Fruit fly (Drosophila melanogaster): Measurements from ENCODE around the gene Rim.

The Rim gene

DNA sequence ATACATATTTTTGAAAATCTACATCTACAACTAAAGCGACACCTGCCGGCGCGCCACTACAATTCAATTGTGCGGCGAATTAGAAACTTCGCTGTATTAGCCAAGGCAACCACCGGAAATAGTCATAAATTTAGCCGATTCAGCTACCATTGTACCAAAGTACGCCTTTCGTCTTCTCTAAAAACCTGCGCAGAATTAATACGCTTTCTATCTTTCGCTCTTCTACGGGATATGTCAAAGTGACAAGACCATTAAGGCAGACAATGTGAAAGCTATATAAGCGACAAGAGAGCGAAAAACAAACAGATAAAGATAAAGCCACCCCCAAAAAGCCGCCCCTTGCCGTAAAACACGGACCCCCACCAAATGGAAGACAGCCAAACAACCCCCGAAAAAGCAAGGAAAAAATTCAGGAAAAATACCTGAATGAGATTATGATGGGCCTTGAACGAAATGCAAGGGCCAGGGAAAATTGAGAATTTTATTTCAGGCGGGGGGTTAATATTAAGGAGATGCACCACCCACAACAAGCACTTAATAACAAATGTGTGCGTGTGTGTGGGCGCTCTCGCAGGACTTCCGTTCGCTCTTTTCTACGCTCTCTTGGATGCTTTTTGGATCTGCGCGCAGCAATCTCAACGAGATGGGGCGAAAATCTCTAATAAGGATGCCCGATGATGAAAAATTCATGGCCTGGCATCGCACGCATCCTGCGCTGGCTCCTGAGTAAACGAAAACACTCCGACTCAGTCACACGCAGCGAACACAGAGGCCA, 2.9 kb upstream of the Rim start, which contains the start of gene cpo (continued):
- TF ChIP-seq Oaz (GFP tag; IDR thresholded peaks at IDR 0.05): peak; percentile 80
- peak; percentile 85 for TF ChIP-seq CG33213 (GFP tag; optimal IDR thresholded peaks at IDR 0.05)
- no peak for TF ChIP-seq ab (GFP tag; optimal IDR thresholded peaks at IDR 0.05)
- peak; percentile 76; the same call in 1 of the 2 replicates for TF ChIP-seq ham (GFP tag; IDR thresholded peaks at IDR 0.05)
- TF ChIP-seq Mrtf (GFP tag; IDR thresholded peaks at IDR 0.05): peak; percentile 82; the same call in 2 of the 3 replicates
- peak; percentile 91 for TF ChIP-seq BtbVII (GFP tag; optimal IDR thresholded peaks at IDR 0.05)
- TF ChIP-seq ro (GFP tag; IDR thresholded peaks at IDR 0.05): peak; percentile 54; the same call in 1 of the 2 replicates
- peak; percentile 71 for TF ChIP-seq gem (tag; optimal IDR thresholded peaks at IDR 0.05)
- peak; percentile 71 for TF ChIP-seq Dek (tag; optimal IDR thresholded peaks at IDR 0.05)
- TF ChIP-seq Blimp-1 (GFP tag; optimal IDR thresholded peaks at IDR 0.05): peak; percentile 71
- TF ChIP-seq CG16779 (GFP tag; IDR thresholded peaks at IDR 0.05): 0 out of 2 replicates have a peak, but pooled peaks have one; percentile 36
- peak; percentile 63 for TF ChIP-seq CG10959 (GFP tag; IDR thresholded peaks at IDR 0.05)
- TF ChIP-seq gt (GFP tag; IDR thresholded peaks at IDR 0.05): peak; percentile 73
- TF ChIP-seq cas (GFP tag; IDR thresholded peaks at IDR 0.05): peak; percentile 40; the same call in 1 of the 2 replicates
- peak; percentile 45 for TF ChIP-seq Dp (GFP tag; optimal IDR thresholded peaks at IDR 0.05)
- TF ChIP-seq row (GFP tag; IDR thresholded peaks at IDR 0.05): 0 out of 3 replicates have a peak, but pooled peaks have one; percentile 46
- TF ChIP-seq sisA (GFP tag; IDR thresholded peaks at IDR 0.05): peak; percentile 41; the same call in 1 of the 2 replicates
- TF ChIP-seq NC2α (GFP tag; optimal IDR thresholded peaks at IDR 0.05): peak; percentile 84
- peak in 1 of 2 experiments; percentile 11 for TF ChIP-seq eve (GFP tag; optimal IDR thresholded peaks at IDR 0.05)
- TF ChIP-seq CG31441 (GFP tag; IDR thresholded peaks at IDR 0.05): peak; percentile 86
- TF ChIP-seq CG17568 (GFP tag; optimal IDR thresholded peaks at IDR 0.05): peak; percentile 90
- peak; percentile 94 for TF ChIP-seq Rfx (GFP tag; IDR thresholded peaks at IDR 0.05)
- peak; percentile 43 for TF ChIP-seq maf-S (GFP tag; optimal IDR thresholded peaks at IDR 0.05)
- peak; percentile 9 for TF ChIP-seq gro (GFP tag; optimal IDR thresholded peaks at IDR 0.05)
- peak; percentile 52 for TF ChIP-seq tap (tag; optimal IDR thresholded peaks at IDR 0.05)
- TF ChIP-seq CG34376 (GFP tag; optimal IDR thresholded peaks at IDR 0.05): peak; percentile 94
- peak; percentile 88 for TF ChIP-seq CG11398 (GFP tag; optimal IDR thresholded peaks at IDR 0.05)
- peak; percentile 39 for TF ChIP-seq Sry-δ (GFP tag; optimal IDR thresholded peaks at IDR 0.05)
- peak; percentile 56 for TF ChIP-seq CG10565 (GFP tag; optimal IDR thresholded peaks at IDR 0.05)
- TF ChIP-seq Doc2 (GFP tag; IDR thresholded peaks at IDR 0.05): 0 out of 2 replicates have a peak, but pooled peaks have one; percentile 37
- no peak for TF ChIP-seq lov (optimal IDR thresholded peaks at IDR 0.05)
- TF ChIP-seq lov (GFP tag; IDR thresholded peaks at IDR 0.05): peak; percentile 98
- peak; percentile 91 for TF ChIP-seq CG13296 (GFP tag; optimal IDR thresholded peaks at IDR 0.05)
- TF ChIP-seq Nf-YC (tag; optimal IDR thresholded peaks at IDR 0.05): peak; percentile 56
- TF ChIP-seq mirr (GFP tag; optimal IDR thresholded peaks at IDR 0.05): peak; percentile 96
- TF ChIP-seq Xrp1 (GFP tag; IDR thresholded peaks at IDR 0.05): peak; percentile 60
- TF ChIP-seq D19A (tag; optimal IDR thresholded peaks at IDR 0.05): peak; percentile 68
- peak; percentile 78 for TF ChIP-seq fd102C (GFP tag; optimal IDR thresholded peaks at IDR 0.05)
- peak; percentile 72 for TF ChIP-seq cad (GFP tag; optimal IDR thresholded peaks at IDR 0.05)
- peak; percentile 91 for TF ChIP-seq sob (GFP tag; IDR thresholded peaks at IDR 0.05)
- peak; percentile 84 for TF ChIP-seq CG14050 (GFP tag; IDR thresholded peaks at IDR 0.05)
- TF ChIP-seq bcd (GFP tag; optimal IDR thresholded peaks at IDR 0.05): peak; percentile 96
- TF ChIP-seq abd-A (tag; optimal IDR thresholded peaks at IDR 0.05): peak; percentile 98
- peak; percentile 85 for TF ChIP-seq CG33557 (GFP tag; optimal IDR thresholded peaks at IDR 0.05)
- TF ChIP-seq Lim3 (GFP tag; IDR thresholded peaks at IDR 0.05): peak; percentile 67
- peak; percentile 70 for TF ChIP-seq CG7928 (GFP tag; optimal IDR thresholded peaks at IDR 0.05)
- TF ChIP-seq grn (GFP tag; optimal IDR thresholded peaks at IDR 0.05): peak; percentile 33
- peak; percentile 81 for TF ChIP-seq CG3847 (GFP tag; IDR thresholded peaks at IDR 0.05)
- TF ChIP-seq CG13287 (GFP tag; IDR thresholded peaks at IDR 0.05; ENCODE audit: partially characterized antibody): peak; percentile 30; the same call in 1 of the 2 replicates
- TF ChIP-seq CG15696 (tag; optimal IDR thresholded peaks at IDR 0.05): peak; percentile 37
